Worm (Caenorhabditis elegans) whole organism, L1 larva: ENCODE data around the gene rhi-1.

Experiments used
- dpl-1 ChIP-seq, 3 experiments: fragments of 150-350 bp in 2 of 3; sonication (generic microtip) in 1 of 3; optimal IDR thresholded peaks; 2 replicates each; lab custom pipeline; 2014 to 2017; ENCODE audit warnings: missing biosample characterization in 3 of 3, missing genetic modification characterization in 3 of 3, missing genetic modification reagents in 3 of 3
- egl-27 ChIP-seq, 2 experiments: fragments of 150-350 bp in 1 of 2; sonication (generic microtip); optimal IDR thresholded peaks; 3 replicates each; lab custom pipeline; 2017 to 2018; ENCODE audit warnings: missing biosample characterization in 2 of 2, missing genetic modification characterization in 2 of 2, missing genetic modification reagents in 2 of 2
- mep-1 ChIP-seq: fragments of 150-350 bp; optimal IDR thresholded peaks from 2 replicates; lab custom pipeline; 2014; ENCODE audit warnings: missing biosample characterization, missing genetic modification characterization
- nhr-85 ChIP-seq: sonication (generic microtip); peaks from one replicate; lab custom pipeline; 2016; ENCODE audit warnings: missing genetic modification characterization, inconsistent platforms, missing compliant biosample characterization
- nhr-90 ChIP-seq: sonication (generic microtip); optimal IDR thresholded peaks from 2 replicates; lab custom pipeline; 2016; ENCODE audit warnings: mild to moderate bottlenecking, missing genetic modification characterization, missing compliant biosample characterization; ENCODE audit not compliant: poor library complexity
- ztf-4 ChIP-seq: fragments of 150-350 bp; optimal IDR thresholded peaks from 2 replicates; lab custom pipeline; 2014; ENCODE audit warnings: missing biosample characterization, missing genetic modification characterization

- TF ChIP-seq ztf-4 (tag; lab: Kevin White, UChicago): no peak
- TF ChIP-seq mep-1 (tag; lab: Kevin White, UChicago): no peak
- TF ChIP-seq dpl-1 (GFP tag; optimal IDR thresholded peaks at IDR 0.05; lab: Kevin White, UChicago): no peak
- TF ChIP-seq nhr-85 (tag; lab: Kevin White, UChicago): no peak
- no peak for TF ChIP-seq egl-27 (tag; optimal IDR thresholded peaks at IDR 0.05; lab: Kevin White, UChicago)
- TF ChIP-seq nhr-90: no peak
Measured at ce11 chrX:4508209-4508608, at the start of gene rhi-1.
